Fruit fly (Drosophila melanogaster) whole organism: ENCODE results near the gene betaNACtes4.
"Not testable (repeated sequence)": the region's sequence is repeated elsewhere in the genome, so short reads cannot be mapped to it uniquely, and the experiment has no call there.

Experiments used
- CG8478 ChIP-seq: fragments of >200 bp; optimal IDR thresholded peaks from 2 replicates; lab custom pipeline; 2018; ENCODE audit warnings: inconsistent platforms
- Dll ChIP-seq: fragments of >200 bp; optimal IDR thresholded peaks from 2 replicates; lab custom pipeline; 2017
- EcR ChIP-seq, 2 experiments: fragments of >200 bp; optimal IDR thresholded peaks; 2 replicates each; lab custom pipeline; 2017; ENCODE audit warnings: missing biosample characterization in 2 of 2, missing genetic modification characterization in 2 of 2, missing genetic modification reagents in 2 of 2
- pan ChIP-seq: fragments of >200 bp; optimal IDR thresholded peaks from 2 replicates; lab custom pipeline; 2017
- psq ChIP-seq: fragments of >200 bp; optimal IDR thresholded peaks from 2 replicates; lab custom pipeline; 2017
- usp ChIP-seq: fragments of >200 bp; optimal IDR thresholded peaks from 2 replicates; lab custom pipeline; 2017; ENCODE audit warnings: missing biosample characterization, missing genetic modification characterization, mixed read lengths

The betaNACtes4 gene

dm6 chrX:14380051-14380450, at the start of gene betaNACtes4:
Gene betaNACtes4, plus strand, starts transcription at chrX:14380351.
- TF ChIP-seq Dll (lab: Kevin White, UChicago); psq (lab: Kevin White, UChicago); usp (GFP tag; lab: Kevin White, UChicago): not testable (repeated sequence)

dm6 chrX:14331490-14332182, 48.5 kb upstream of the betaNACtes4 start:
- TF ChIP-seq CG8478 (lab: Kevin White, UChicago) (no peak), psq (lab: Kevin White, UChicago) (no peak), usp (GFP tag; lab: Kevin White, UChicago) (no peak), pan (lab: Kevin White, UChicago) (no peak), Dll (lab: Kevin White, UChicago) (no peak), EcR (GFP tag; optimal IDR thresholded peaks at IDR 0.05; lab: Kevin White, UChicago) (no peak)

dm6 chrX:14332243-14332642, 47.9 kb upstream of the betaNACtes4 start:
- TF ChIP-seq CG8478 (lab: Kevin White, UChicago) (no peak), psq (lab: Kevin White, UChicago) (no peak), pan (lab: Kevin White, UChicago) (no peak), EcR (GFP tag; optimal IDR thresholded peaks at IDR 0.05; lab: Kevin White, UChicago) (no peak), Dll (lab: Kevin White, UChicago) (no peak), usp (GFP tag; lab: Kevin White, UChicago) (no peak)

dm6 chrX:14378506-14378905, 1.6 kb upstream of the betaNACtes4 start, which contains the start of gene betaNACtes3:
Gene betaNACtes3, plus strand, starts transcription at chrX:14378806.
- TF ChIP-seq usp (GFP tag; lab: Kevin White, UChicago); psq (lab: Kevin White, UChicago); EcR (GFP tag; optimal IDR thresholded peaks at IDR 0.05; lab: Kevin White, UChicago): not testable (repeated sequence)
